Worm (Caenorhabditis elegans): ENCODE measurements around the gene R53.5.
A peak's percentile ranks its signal among the peaks of the same experiment; 100 is the strongest.

The R53.5 gene

ce11 chrII:9940430-9940829 lies 29.9 kb downstream of the R53.5 start, which contains the start of gene ufd-3:
Gene ufd-3 (plus strand): TSS chrII:9940753.
- TF ChIP-seq mab-5 (tag; optimal IDR thresholded peaks at IDR 0.05): no peak
- TF ChIP-seq nhr-2 (tag; optimal IDR thresholded peaks at IDR 0.05): no peak
- TF ChIP-seq flh-1 (GFP tag; optimal IDR thresholded peaks at IDR 0.05): no peak
- peak; percentile 34 for TF ChIP-seq drap-1 (GFP tag; optimal IDR thresholded peaks at IDR 0.05)
- TF ChIP-seq snpc-4 (tag; optimal IDR thresholded peaks at IDR 0.05): no peak
- TF ChIP-seq unc-62 (GFP tag; optimal IDR thresholded peaks at IDR 0.05): no peak
- no peak for TF ChIP-seq lin-32 (GFP tag; optimal IDR thresholded peaks at IDR 0.05)
- TF ChIP-seq lsy-2 (tag; optimal IDR thresholded peaks at IDR 0.05): peak; percentile 81
- TF ChIP-seq elt-3 (tag; optimal IDR thresholded peaks at IDR 0.05): no peak
- no peak for TF ChIP-seq ham-2 (GFP tag; optimal IDR thresholded peaks at IDR 0.05)
- TF ChIP-seq sptf-1 (tag; optimal IDR thresholded peaks at IDR 0.05): peak; percentile 74
- no peak for TF ChIP-seq ceh-39 (tag; optimal IDR thresholded peaks at IDR 0.05)
- TF ChIP-seq ceh-83 (GFP tag; optimal IDR thresholded peaks at IDR 0.05): no peak
- TF ChIP-seq elt-1 (tag; optimal IDR thresholded peaks at IDR 0.05; ENCODE audit: borderline replicate concordance, insufficient read depth): no peak
- no peak for TF ChIP-seq nhr-76 (tag; optimal IDR thresholded peaks at IDR 0.05)
- TF ChIP-seq unc-39 (tag; optimal IDR thresholded peaks at IDR 0.05): no peak
- TF ChIP-seq ces-1 (GFP tag; optimal IDR thresholded peaks at IDR 0.05): peak; percentile 61
- TF ChIP-seq pha-4 (tag; optimal IDR thresholded peaks at IDR 0.05): peak; percentile 82
- no peak for TF ChIP-seq sem-2 (GFP tag; optimal IDR thresholded peaks at IDR 0.05)
- no peak for TF ChIP-seq nhr-28 (tag; optimal IDR thresholded peaks at IDR 0.05)
- TF ChIP-seq unc-120 (tag; optimal IDR thresholded peaks at IDR 0.05; ENCODE audit: poor library complexity, severe bottlenecking): no peak
- TF ChIP-seq ceh-43 (GFP tag; optimal IDR thresholded peaks at IDR 0.05): no peak
- no peak for TF ChIP-seq nhr-12 (tag; optimal IDR thresholded peaks at IDR 0.05)
- no peak for TF ChIP-seq ztf-11 (tag; optimal IDR thresholded peaks at IDR 0.05)
- no peak for TF ChIP-seq M03D4.4 (tag; optimal IDR thresholded peaks at IDR 0.05)
- TF ChIP-seq tbx-8 (GFP tag; optimal IDR thresholded peaks at IDR 0.05): no peak
- TF ChIP-seq mls-2 (tag; optimal IDR thresholded peaks at IDR 0.05): no peak
- no peak for TF ChIP-seq zip-8 (tag; optimal IDR thresholded peaks at IDR 0.05)
- TF ChIP-seq blmp-1 (tag; optimal IDR thresholded peaks at IDR 0.05): no peak
- TF ChIP-seq bed-3 (GFP tag; optimal IDR thresholded peaks at IDR 0.05): no peak
- peak; percentile 81 for TF ChIP-seq lin-13 (tag; optimal IDR thresholded peaks at IDR 0.05)
- TF ChIP-seq nhr-237 (tag; optimal IDR thresholded peaks at IDR 0.05): peak; percentile 76
- peak; percentile 36 for TF ChIP-seq cnd-1 (tag; optimal IDR thresholded peaks at IDR 0.05)
- TF ChIP-seq mep-1 (tag; optimal IDR thresholded peaks at IDR 0.05): peak; percentile 91
- peak; percentile 54 for TF ChIP-seq hlh-1 (tag; optimal IDR thresholded peaks at IDR 0.05)

DNA sequence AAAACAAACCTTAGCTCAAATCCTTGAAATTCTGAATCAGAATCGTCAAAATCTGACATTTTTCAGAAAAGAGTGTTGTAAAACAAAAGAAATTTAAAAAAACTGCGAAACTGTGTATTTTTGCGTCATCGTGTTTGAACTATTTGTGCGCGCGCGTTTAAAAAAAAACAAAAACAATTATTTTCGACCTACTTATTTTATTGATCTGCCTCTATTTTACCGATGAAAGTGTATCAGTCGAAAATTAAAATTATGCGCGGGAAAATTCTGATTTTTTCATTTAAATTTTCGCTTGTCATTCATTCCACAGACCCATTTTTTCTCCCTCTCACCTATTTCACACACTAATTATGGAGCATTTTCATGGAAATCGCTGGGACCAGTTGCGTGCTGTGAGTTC lies 31.4 kb downstream of the R53.5 start, which contains the start of the genes C05C10.7 and C05C10.5:
Gene C05C10.7 (minus strand): TSS at position 95 of the 400 bp plus-strand sequence.
Gene C05C10.5 (plus strand): TSS at position 164 of the 400 bp plus-strand sequence.
- TF ChIP-seq hlh-1 (tag; optimal IDR thresholded peaks at IDR 0.05) (no peak), drap-1 (GFP tag; optimal IDR thresholded peaks at IDR 0.05) (no peak), ceh-39 (tag; optimal IDR thresholded peaks at IDR 0.05) (no peak), ham-2 (GFP tag; optimal IDR thresholded peaks at IDR 0.05) (no peak), nhr-76 (tag; optimal IDR thresholded peaks at IDR 0.05) (no peak), nhr-2 (tag; optimal IDR thresholded peaks at IDR 0.05) (no peak), flh-1 (GFP tag; optimal IDR thresholded peaks at IDR 0.05) (no peak), tbx-8 (GFP tag; optimal IDR thresholded peaks at IDR 0.05) (no peak), unc-39 (tag; optimal IDR thresholded peaks at IDR 0.05) (no peak), cnd-1 (tag; optimal IDR thresholded peaks at IDR 0.05) (no peak), sptf-1 (tag; optimal IDR thresholded peaks at IDR 0.05) (no peak), zip-8 (tag; optimal IDR thresholded peaks at IDR 0.05) (no peak), nhr-12 (tag; optimal IDR thresholded peaks at IDR 0.05) (no peak), bed-3 (GFP tag; optimal IDR thresholded peaks at IDR 0.05) (no peak), nhr-28 (tag; optimal IDR thresholded peaks at IDR 0.05) (no peak), ceh-43 (GFP tag; optimal IDR thresholded peaks at IDR 0.05) (no peak), ztf-11 (tag; optimal IDR thresholded peaks at IDR 0.05) (no peak), elt-1 (tag; optimal IDR thresholded peaks at IDR 0.05; ENCODE audit: borderline replicate concordance, insufficient read depth) (no peak), M03D4.4 (tag; optimal IDR thresholded peaks at IDR 0.05) (no peak)

ce11 chrII:9937611-9938010 lies 32.7 kb downstream of the R53.5 start:
- TF ChIP-seq hlh-1 (tag; optimal IDR thresholded peaks at IDR 0.05) (peak; percentile 38), mep-1 (tag; optimal IDR thresholded peaks at IDR 0.05) (no peak), ceh-43 (GFP tag; optimal IDR thresholded peaks at IDR 0.05) (no peak), ham-2 (GFP tag; optimal IDR thresholded peaks at IDR 0.05) (no peak), cnd-1 (tag; optimal IDR thresholded peaks at IDR 0.05) (no peak), mls-2 (tag; optimal IDR thresholded peaks at IDR 0.05) (no peak), nhr-76 (tag; optimal IDR thresholded peaks at IDR 0.05) (no peak), tbx-8 (GFP tag; optimal IDR thresholded peaks at IDR 0.05) (no peak), nhr-28 (tag; optimal IDR thresholded peaks at IDR 0.05) (no peak)

All from whole organism, mixed stage, embryonic.